Fruit fly (Drosophila melanogaster): Measurements from ENCODE around the gene Tbc1d8-9.

The Tbc1d8-9 gene

dm6 chr3L:21304400-21304799 is 39.1 kb downstream of the Tbc1d8-9 start, which contains the start of the genes CG11309 and CG7632 (continued):
- peak; percentile 93 for TF ChIP-seq CG18011 (GFP tag; optimal IDR thresholded peaks at IDR 0.05)
- TF ChIP-seq CG3281 (GFP tag; optimal IDR thresholded peaks at IDR 0.05) = peak; percentile 100
- peak; percentile 99 for TF ChIP-seq CG15696 (tag; optimal IDR thresholded peaks at IDR 0.05)
- peak; percentile 99 for TF ChIP-seq nom (GFP tag; optimal IDR thresholded peaks at IDR 0.05)
- TF ChIP-seq unpg (GFP tag; optimal IDR thresholded peaks at IDR 0.05) = peak; percentile 100
- TF ChIP-seq CG6765 (GFP tag; optimal IDR thresholded peaks at IDR 0.05) = peak; percentile 99
- peak; percentile 39 for TF ChIP-seq Scr (GFP tag; IDR thresholded peaks at IDR 0.05; ENCODE audit: partially characterized antibody)
- TF ChIP-seq D19B (GFP tag; optimal IDR thresholded peaks at IDR 0.05) = peak; percentile 95
- peak; percentile 81 for TF ChIP-seq CTCF (GFP tag; optimal IDR thresholded peaks at IDR 0.05)
- TF ChIP-seq emc (GFP tag; optimal IDR thresholded peaks at IDR 0.05) = peak; percentile 96
- TF ChIP-seq CG1647 (GFP tag; optimal IDR thresholded peaks at IDR 0.05) = peak; percentile 98
- no peak for TF ChIP-seq hb (GFP tag; IDR thresholded peaks at IDR 0.05; ENCODE audit: partially characterized antibody)
- peak in 1 of 2 experiments; percentile 98 for TF ChIP-seq Hr78 (GFP tag; optimal IDR thresholded peaks at IDR 0.05)
- peak; percentile 99 for TF ChIP-seq CG17359 (tag; optimal IDR thresholded peaks at IDR 0.05)
- peak; percentile 98 for TF ChIP-seq CHES-1-like (GFP tag; optimal IDR thresholded peaks at IDR 0.05)
- peak; percentile 98 for TF ChIP-seq otp (GFP tag; IDR thresholded peaks at IDR 0.05)
- peak; percentile 97 for TF ChIP-seq bowl (GFP tag; IDR thresholded peaks at IDR 0.05)
- TF ChIP-seq CG15073 (GFP tag; optimal IDR thresholded peaks at IDR 0.05) = peak; percentile 79
- no peak for TF ChIP-seq Trl (optimal IDR thresholded peaks at IDR 0.05)
- TF ChIP-seq Trl (GFP tag; optimal IDR thresholded peaks at IDR 0.05) = peak; percentile 99
- peak; percentile 99 for TF ChIP-seq NC2β (GFP tag; optimal IDR thresholded peaks at IDR 0.05)
- peak; percentile 97 for TF ChIP-seq CG16779 (GFP tag; IDR thresholded peaks at IDR 0.05)
- TF ChIP-seq ttk (GFP tag; IDR thresholded peaks at IDR 0.05) = peak; percentile 97
- TF ChIP-seq CG18599 (GFP tag; optimal IDR thresholded peaks at IDR 0.05) = peak; percentile 100
- TF ChIP-seq CG7839 (tag; optimal IDR thresholded peaks at IDR 0.05) = peak; percentile 99
- peak; percentile 98 for TF ChIP-seq dm (GFP tag; optimal IDR thresholded peaks at IDR 0.05)
- TF ChIP-seq CG10209 (GFP tag; optimal IDR thresholded peaks at IDR 0.05) = peak; percentile 99
- TF ChIP-seq Ets97D (GFP tag; optimal IDR thresholded peaks at IDR 0.05) = peak; percentile 95
- peak; percentile 100 for TF ChIP-seq HmgZ (tag; optimal IDR thresholded peaks at IDR 0.05)
- peak; percentile 80 for TF ChIP-seq Doc2 (GFP tag; IDR thresholded peaks at IDR 0.05)
- peak; percentile 96 for TF ChIP-seq CG3838 (GFP tag; optimal IDR thresholded peaks at IDR 0.05)
- TF ChIP-seq row (GFP tag; IDR thresholded peaks at IDR 0.05) = peak; percentile 99
- TF ChIP-seq croc (GFP tag; conservative IDR thresholded peaks at IDR 0.05) = peak; percentile 96
- TF ChIP-seq tin (GFP tag; optimal IDR thresholded peaks at IDR 0.05) = peak; percentile 99
- TF ChIP-seq CG10959 (GFP tag; IDR thresholded peaks at IDR 0.05) = peak; percentile 97
- TF ChIP-seq CG14710 (tag; optimal IDR thresholded peaks at IDR 0.05) = peak; percentile 99
- TF ChIP-seq tgo (GFP tag; IDR thresholded peaks at IDR 0.05) = peak; percentile 97
- peak; percentile 92 for TF ChIP-seq CG43689 (GFP tag; IDR thresholded peaks at IDR 0.05)
- TF ChIP-seq z (GFP tag; IDR thresholded peaks at IDR 0.05) = peak; percentile 82; the same call in 2 of the 3 replicates
- no peak for TF ChIP-seq CG42726 (GFP tag; IDR thresholded peaks at IDR 0.05; ENCODE audit: partially characterized antibody)
- TF ChIP-seq scrt (GFP tag; optimal IDR thresholded peaks at IDR 0.05) = peak; percentile 99
- peak; percentile 99 for TF ChIP-seq CG13775 (GFP tag; optimal IDR thresholded peaks at IDR 0.05)
- TF ChIP-seq Med (GFP tag) = peak; percentile 100
- peak; percentile 99 for TF ChIP-seq CG17568 (GFP tag; optimal IDR thresholded peaks at IDR 0.05)
- peak; percentile 93 for TF ChIP-seq ftz-f1 (GFP tag; optimal IDR thresholded peaks at IDR 0.05)
- TF ChIP-seq al (GFP tag; IDR thresholded peaks at IDR 0.05) = peak; percentile 93
- TF ChIP-seq CG8388 (GFP tag; optimal IDR thresholded peaks at IDR 0.05) = peak; percentile 100
- peak; percentile 93 for TF ChIP-seq CG6175 (GFP tag; IDR thresholded peaks at IDR 0.05)
- peak; percentile 99 for TF ChIP-seq CG1233 (GFP tag; optimal IDR thresholded peaks at IDR 0.05)
- TF ChIP-seq CG14965 (GFP tag; optimal IDR thresholded peaks at IDR 0.05; ENCODE audit: borderline replicate concordance) = peak; percentile 91
- peak; percentile 96 for TF ChIP-seq esg (GFP tag; conservative IDR thresholded peaks at IDR 0.05)
